Fruit fly (Drosophila melanogaster) whole organism, embryonic: ENCODE data around the gene hd.

Experiments used
- ATbp ChIP-seq: fragments of 200-800 bp; sonication (Bioruptor generic); optimal IDR thresholded peaks from 2 replicates; lab custom pipeline; 2017; ENCODE audit warnings: missing biosample characterization, mild to moderate bottlenecking, missing genetic modification characterization, missing genetic modification reagents
- Aef1 ChIP-seq: fragments of 200-800 bp; sonication (Bioruptor generic); IDR thresholded peaks from 3 replicates; pipeline ENCODE4 v1.3.6; 2022; ENCODE audit warnings: missing biosample characterization, missing genetic modification characterization
- Asciz ChIP-seq: fragments of 200-800 bp; sonication (Bioruptor generic); optimal IDR thresholded peaks from 2 replicates; lab custom pipeline; 2017; ENCODE audit warnings: missing biosample characterization, mild to moderate bottlenecking, missing genetic modification characterization, missing genetic modification reagents
- Bgb ChIP-seq: fragments of 200-800 bp; sonication (Bioruptor generic); IDR thresholded peaks from 2 replicates; pipeline ENCODE4 v1.3.6; 2022; ENCODE audit warnings: missing biosample characterization, missing genetic modification characterization; ENCODE audit not compliant: partially characterized antibody
- Blimp-1 ChIP-seq: fragments of 200-800 bp; sonication (Bioruptor generic); optimal IDR thresholded peaks from 3 replicates; lab custom pipeline; 2018; ENCODE audit warnings: missing biosample characterization, missing genetic modification characterization, mild to moderate bottlenecking, moderate library complexity, missing genetic modification reagents
- CG10267 ChIP-seq: fragments of 200-800 bp; sonication (Bioruptor generic); optimal IDR thresholded peaks from 2 replicates; lab custom pipeline; 2018; ENCODE audit warnings: missing biosample characterization, mild to moderate bottlenecking, missing genetic modification characterization, moderate library complexity
- CG10366 ChIP-seq: fragments of 200-800 bp; sonication (Bioruptor generic); IDR thresholded peaks from 2 replicates; pipeline ENCODE4 v1.3.6; 2022; ENCODE audit warnings: missing biosample characterization, missing genetic modification characterization
- CG10431 ChIP-seq: fragments of 200-800 bp; sonication (Bioruptor generic); optimal IDR thresholded peaks from 3 replicates; lab custom pipeline; 2018; ENCODE audit warnings: missing biosample characterization, mild to moderate bottlenecking, missing genetic modification characterization
- CG10565 ChIP-seq: fragments of 200-800 bp; sonication (Bioruptor generic); optimal IDR thresholded peaks from 3 replicates; lab custom pipeline; 2016; ENCODE audit warnings: missing biosample characterization, mild to moderate bottlenecking, missing genetic modification characterization
- CG12071 ChIP-seq: fragments of 200-800 bp; sonication (Bioruptor generic); optimal IDR thresholded peaks from 3 replicates; lab custom pipeline; 2018; ENCODE audit warnings: missing biosample characterization, mild to moderate bottlenecking, missing genetic modification characterization
- CG12942 ChIP-seq: fragments of 200-800 bp; sonication (Bioruptor generic); optimal IDR thresholded peaks from 3 replicates; lab custom pipeline; 2016; ENCODE audit warnings: missing biosample characterization, missing genetic modification characterization
- CG13123 ChIP-seq: fragments of 200-800 bp; sonication (Bioruptor generic); optimal IDR thresholded peaks from 2 replicates; lab custom pipeline; 2016; ENCODE audit warnings: missing biosample characterization, missing genetic modification characterization
- CG13296 ChIP-seq: fragments of 200-800 bp; sonication (Bioruptor generic); optimal IDR thresholded peaks from 3 replicates; lab custom pipeline; 2018; ENCODE audit warnings: missing biosample characterization, mild to moderate bottlenecking, missing genetic modification characterization
- CG13424 ChIP-seq: fragments of 200-800 bp; sonication (Bioruptor generic); optimal IDR thresholded peaks from 2 replicates; lab custom pipeline; 2019; ENCODE audit warnings: missing biosample characterization, mild to moderate bottlenecking, missing genetic modification characterization, moderate library complexity
- CG30020 ChIP-seq: fragments of 200-800 bp; optimal IDR thresholded peaks from 2 replicates; lab custom pipeline; 2019; ENCODE audit warnings: missing biosample characterization, mild to moderate bottlenecking, missing genetic modification characterization, moderate library complexity
- CG3995 ChIP-seq: fragments of 200-800 bp; sonication (Bioruptor generic); optimal IDR thresholded peaks from 3 replicates; lab custom pipeline; 2016; ENCODE audit warnings: missing biosample characterization, missing genetic modification characterization
- CG4707 ChIP-seq: fragments of 200-800 bp; sonication (Bioruptor generic); optimal IDR thresholded peaks from 2 replicates; lab custom pipeline; 2018; ENCODE audit warnings: missing biosample characterization, mild to moderate bottlenecking, missing genetic modification characterization, moderate library complexity
- CG7839 ChIP-seq: fragments of 200-800 bp; sonication (Bioruptor generic); optimal IDR thresholded peaks from 3 replicates; lab custom pipeline; 2018; ENCODE audit warnings: missing biosample characterization, mild to moderate bottlenecking, missing genetic modification characterization, moderate library complexity
- Camta ChIP-seq: fragments of 200-800 bp; sonication (Bioruptor generic); optimal IDR thresholded peaks from 2 replicates; lab custom pipeline; 2016; ENCODE audit warnings: missing biosample characterization, missing genetic modification characterization
- Hey ChIP-seq: fragments of 200-800 bp; sonication (Bioruptor generic); optimal IDR thresholded peaks from 3 replicates; lab custom pipeline; 2018; ENCODE audit warnings: missing biosample characterization, mild to moderate bottlenecking, missing genetic modification characterization
- Mad ChIP-seq: fragments of 200-800 bp; sonication (Bioruptor generic); optimal IDR thresholded peaks from 2 replicates; lab custom pipeline; 2016; ENCODE audit warnings: missing biosample characterization, missing genetic modification characterization
- PHDP ChIP-seq: fragments of 200-800 bp; sonication (Bioruptor generic); optimal IDR thresholded peaks from 3 replicates; lab custom pipeline; 2018; ENCODE audit warnings: missing biosample characterization, mild to moderate bottlenecking, missing genetic modification characterization, moderate library complexity
- Rx ChIP-seq: fragments of 200-800 bp; sonication (Bioruptor generic); IDR thresholded peaks from 2 replicates; pipeline ENCODE4 v1.3.6; 2022; ENCODE audit warnings: missing biosample characterization, missing genetic modification characterization
- Taf1 ChIP-seq: fragments of 200-800 bp; sonication (Bioruptor generic); IDR thresholded peaks from 2 replicates; pipeline ENCODE4 v1.3.6; 2022; ENCODE audit warnings: missing biosample characterization, missing genetic modification characterization
- az2 ChIP-seq: fragments of 200-800 bp; sonication (Bioruptor generic); optimal IDR thresholded peaks from 3 replicates; lab custom pipeline; 2016; ENCODE audit warnings: missing biosample characterization, missing genetic modification characterization
- bab2 ChIP-seq: fragments of 200-800 bp; sonication (Bioruptor generic); optimal IDR thresholded peaks from 2 replicates; lab custom pipeline; 2016; ENCODE audit warnings: missing biosample characterization, missing genetic modification characterization
- bigmax ChIP-seq: fragments of 200-800 bp; sonication (Bioruptor generic); optimal IDR thresholded peaks from 2 replicates; lab custom pipeline; 2018; ENCODE audit warnings: missing biosample characterization, mild to moderate bottlenecking, missing genetic modification characterization
- caup ChIP-seq: fragments of 200-800 bp; sonication (Bioruptor generic); optimal IDR thresholded peaks from 3 replicates; lab custom pipeline; 2017; ENCODE audit warnings: missing biosample characterization, mild to moderate bottlenecking, missing genetic modification characterization, moderate library complexity; ENCODE audit not compliant: severe bottlenecking
- ci ChIP-seq: fragments of 200-800 bp; sonication (Bioruptor generic); IDR thresholded peaks from 3 replicates; pipeline ENCODE4 v1.3.6; 2022; ENCODE audit warnings: missing biosample characterization, missing genetic modification characterization
- dati ChIP-seq: fragments of 200-800 bp; sonication (Bioruptor generic); IDR thresholded peaks from 2 replicates; pipeline ENCODE4 v1.3.6; 2022; ENCODE audit warnings: missing biosample characterization, missing genetic modification characterization
- dimm ChIP-seq: fragments of 200-800 bp; sonication (Bioruptor generic); IDR thresholded peaks from 2 replicates; pipeline ENCODE4 v1.3.6; 2022; ENCODE audit warnings: missing biosample characterization, missing genetic modification characterization
- fd102C ChIP-seq: fragments of 200-800 bp; sonication (Bioruptor generic); optimal IDR thresholded peaks from 2 replicates; lab custom pipeline; 2018; ENCODE audit warnings: missing biosample characterization, mild to moderate bottlenecking, missing genetic modification characterization, moderate library complexity
- ftz-f1 ChIP-seq: fragments of 200-800 bp; sonication (Bioruptor generic); optimal IDR thresholded peaks from 2 replicates; lab custom pipeline; 2016; ENCODE audit warnings: missing biosample characterization, missing genetic modification characterization
- inv ChIP-seq: fragments of 200-800 bp; sonication (Bioruptor generic); IDR thresholded peaks from 2 replicates; pipeline ENCODE4 v1.3.6; 2022; ENCODE audit warnings: missing biosample characterization, missing genetic modification characterization; ENCODE audit not compliant: partially characterized antibody
- pan ChIP-seq, 4 experiments: fragments of >200 bp in 3 of 4; fragments of 200-800 bp in 1 of 4; sonication (Bioruptor generic) in 1 of 4; optimal IDR thresholded peaks in 3 of 4; IDR thresholded peaks in 1 of 4; 2 replicates each; pipeline versions ENCODE4 v1.3.6 to Lab custom; 2017 to 2022; ENCODE audit warnings: missing biosample characterization in 2 of 4, missing genetic modification characterization in 2 of 4, mixed read lengths in 1 of 4
- pb ChIP-seq: fragments of 200-800 bp; sonication (Bioruptor generic); optimal IDR thresholded peaks from 3 replicates; lab custom pipeline; 2016; ENCODE audit warnings: missing biosample characterization, missing genetic modification characterization
- pfk ChIP-seq: fragments of 200-800 bp; sonication (Bioruptor generic); optimal IDR thresholded peaks from 2 replicates; lab custom pipeline; 2018; ENCODE audit warnings: missing biosample characterization, mild to moderate bottlenecking, missing genetic modification characterization, moderate library complexity
- pnt ChIP-seq: fragments of 200-800 bp; sonication (Bioruptor generic); optimal IDR thresholded peaks from 3 replicates; lab custom pipeline; 2016; ENCODE audit warnings: missing biosample characterization, missing genetic modification characterization
- pzg ChIP-seq: fragments of 200-800 bp; sonication (Bioruptor generic); optimal IDR thresholded peaks from 3 replicates; lab custom pipeline; 2018; ENCODE audit warnings: missing biosample characterization, mild to moderate bottlenecking, missing genetic modification characterization, moderate library complexity
- run ChIP-seq: fragments of 200-800 bp; sonication (Bioruptor generic); optimal IDR thresholded peaks from 3 replicates; lab custom pipeline; 2018; ENCODE audit warnings: missing biosample characterization, mild to moderate bottlenecking, missing genetic modification characterization
- sd ChIP-seq: fragments of 200-800 bp; sonication (Bioruptor generic); optimal IDR thresholded peaks from 3 replicates; lab custom pipeline; 2018; ENCODE audit warnings: missing biosample characterization, mild to moderate bottlenecking, missing genetic modification characterization, moderate library complexity
- sens-2 ChIP-seq: fragments of 200-800 bp; sonication (Bioruptor generic); IDR thresholded peaks from 2 replicates; pipeline ENCODE4 v1.3.6; 2022; ENCODE audit warnings: missing biosample characterization, missing genetic modification characterization
- stwl ChIP-seq: fragments of 200-800 bp; sonication (Bioruptor generic); optimal IDR thresholded peaks from 3 replicates; lab custom pipeline; 2018; ENCODE audit warnings: missing biosample characterization, mild to moderate bottlenecking, missing genetic modification characterization, moderate library complexity
- sug ChIP-seq: fragments of 200-800 bp; optimal IDR thresholded peaks from 2 replicates; lab custom pipeline; 2019; ENCODE audit warnings: missing biosample characterization, mild to moderate bottlenecking, missing genetic modification characterization, moderate library complexity
- tna ChIP-seq: fragments of 200-800 bp; sonication (Bioruptor generic); IDR thresholded peaks from 2 replicates; pipeline ENCODE4 v1.3.6; 2022; ENCODE audit warnings: missing biosample characterization, missing genetic modification characterization; ENCODE audit not compliant: partially characterized antibody
- toy ChIP-seq: fragments of 200-800 bp; sonication (Bioruptor generic); IDR thresholded peaks from 2 replicates; pipeline ENCODE4 v1.3.6; 2022; ENCODE audit warnings: missing biosample characterization, missing genetic modification characterization
- vnd ChIP-seq: fragments of 200-800 bp; sonication (Bioruptor generic); IDR thresholded peaks from 3 replicates; pipeline ENCODE4 v1.3.6; 2022; ENCODE audit warnings: missing biosample characterization, missing genetic modification characterization; ENCODE audit not compliant: partially characterized antibody
- zen ChIP-seq: fragments of 200-800 bp; sonication (Bioruptor generic); optimal IDR thresholded peaks from 3 replicates; lab custom pipeline; 2018; ENCODE audit warnings: missing biosample characterization, mild to moderate bottlenecking, missing genetic modification characterization, moderate library complexity

The hd gene

dm6 chr3R:5361681-5362319 is 13.0 kb downstream of the hd start (continued):
- TF ChIP-seq CG12071 (GFP tag; lab: Kevin White, UChicago) = peak; percentile 84
- no peak for TF ChIP-seq CG10565
- TF ChIP-seq CG7839 (tag; lab: Kevin White, UChicago) = peak; percentile 87
- peak; percentile 76 for TF ChIP-seq CG13424 (tag; lab: Kevin White, UChicago)
- TF ChIP-seq Asciz = peak; percentile 70
- TF ChIP-seq Bgb (GFP tag; lab: Robert Waterston, UW) = no peak
- peak; percentile 61; the same call in 1 of the 2 replicates for TF ChIP-seq dimm
- no peak for TF ChIP-seq pfk (GFP tag; lab: Kevin White, UChicago)
- TF ChIP-seq fd102C (GFP tag; lab: Kevin White, UChicago) = no peak
- 0 out of 3 replicates have a peak, but pooled peaks have one; percentile 29 for TF ChIP-seq vnd (GFP tag; lab: Robert Waterston, UW)
- TF ChIP-seq CG10267 (tag; lab: Kevin White, UChicago) = peak; percentile 66
- peak; percentile 27 for TF ChIP-seq sug
- peak; percentile 34 for TF ChIP-seq CG13123 (GFP tag; lab: Kevin White, UChicago)
- no peak for TF ChIP-seq pzg (GFP tag; lab: Kevin White, UChicago)
- no peak for TF ChIP-seq stwl
- TF ChIP-seq ftz-f1 = peak; percentile 9
- TF ChIP-seq bigmax (GFP tag; lab: Kevin White, UChicago) = no peak
- peak; percentile 39; the same call in 1 of the 2 replicates for TF ChIP-seq dati (GFP tag; lab: Robert Waterston, UW)
- peak; percentile 80 for TF ChIP-seq Blimp-1 (GFP tag; lab: Kevin White, UChicago)
- peak; percentile 85 for TF ChIP-seq CG10366 (GFP tag; lab: Robert Waterston, UW)
- peak; percentile 64; the same call in 1 of the 2 replicates for TF ChIP-seq toy (GFP tag; lab: Robert Waterston, UW)
- TF ChIP-seq pnt (GFP tag; lab: Kevin White, UChicago) = peak; percentile 90
- no peak for TF ChIP-seq CG10431
- TF ChIP-seq Rx (GFP tag; lab: Robert Waterston, UW) = peak; percentile 68; the same call in 1 of the 2 replicates
- no peak for TF ChIP-seq tna
- peak; percentile 71 for TF ChIP-seq ATbp (GFP tag; lab: Kevin White, UChicago)
- peak; percentile 59 for TF ChIP-seq CG12942
- TF ChIP-seq bab2 = peak; percentile 80
- peak; percentile 79 for TF ChIP-seq caup (GFP tag; lab: Kevin White, UChicago)
- TF ChIP-seq pb (GFP tag; lab: Kevin White, UChicago) = peak; percentile 77
- TF ChIP-seq CG3995 (GFP tag; lab: Kevin White, UChicago) = peak; percentile 13
- TF ChIP-seq CG30020 = no peak
- peak; percentile 80 for TF ChIP-seq az2 (GFP tag; lab: Kevin White, UChicago)
- TF ChIP-seq Mad (GFP tag; lab: Kevin White, UChicago) = peak; percentile 74
- TF ChIP-seq sd (tag; lab: Kevin White, UChicago) = peak; percentile 61
- TF ChIP-seq PHDP = peak; percentile 79
- peak; percentile 71 for TF ChIP-seq CG13296 (GFP tag; lab: Kevin White, UChicago)
- peak; percentile 63 for TF ChIP-seq run (tag; lab: Kevin White, UChicago)
- TF ChIP-seq pan (optimal IDR thresholded peaks at IDR 0.05; lab: Kevin White, UChicago) = no peak
- peak in 1 of 2 experiments; percentile 89 for TF ChIP-seq pan (GFP tag; optimal IDR thresholded peaks at IDR 0.05 in 1 of 2, IDR thresholded peaks at IDR 0.05 in 1 of 2)
- TF ChIP-seq Hey (tag; lab: Kevin White, UChicago) = no peak
- peak; percentile 81 for TF ChIP-seq Taf1
- TF ChIP-seq Camta (GFP tag; lab: Kevin White, UChicago) = peak; percentile 79
- peak; percentile 20 for TF ChIP-seq zen (tag; lab: Kevin White, UChicago)
- TF ChIP-seq ci (GFP tag; lab: Robert Waterston, UW) = peak; percentile 92
- TF ChIP-seq sens-2 (GFP tag; lab: Robert Waterston, UW) = peak; percentile 66; the same call in 1 of the 2 replicates
- peak; percentile 40 for TF ChIP-seq CG4707 (GFP tag; lab: Kevin White, UChicago)
- TF ChIP-seq inv (GFP tag; lab: Robert Waterston, UW) = no peak
- peak; percentile 75 for TF ChIP-seq Aef1 (GFP tag; lab: Robert Waterston, UW)
